Fruit fly (Drosophila melanogaster) whole organism, embryonic: ENCODE results near the gene CG5056.

Experiments
- ATbp ChIP-seq: fragments of 200-800 bp; sonication (Bioruptor generic); optimal IDR thresholded peaks from 2 replicates; lab custom pipeline; 2017; ENCODE audit warnings: missing biosample characterization, mild to moderate bottlenecking, missing genetic modification characterization, missing genetic modification reagents
- CG10431 ChIP-seq: fragments of 200-800 bp; sonication (Bioruptor generic); optimal IDR thresholded peaks from 3 replicates; lab custom pipeline; 2018; ENCODE audit warnings: missing biosample characterization, mild to moderate bottlenecking, missing genetic modification characterization
- CG12155 ChIP-seq: fragments of 200-800 bp; sonication (Bioruptor generic); optimal IDR thresholded peaks from 3 replicates; lab custom pipeline; 2016; ENCODE audit warnings: missing biosample characterization, missing genetic modification characterization
- CG12219 ChIP-seq: fragments of 200-800 bp; sonication (Bioruptor generic); optimal IDR thresholded peaks from 3 replicates; lab custom pipeline; 2018; ENCODE audit warnings: missing biosample characterization, mild to moderate bottlenecking, missing genetic modification characterization
- CG12942 ChIP-seq: fragments of 200-800 bp; sonication (Bioruptor generic); optimal IDR thresholded peaks from 3 replicates; lab custom pipeline; 2016; ENCODE audit warnings: missing biosample characterization, missing genetic modification characterization
- CG13296 ChIP-seq: fragments of 200-800 bp; sonication (Bioruptor generic); optimal IDR thresholded peaks from 3 replicates; lab custom pipeline; 2018; ENCODE audit warnings: missing biosample characterization, mild to moderate bottlenecking, missing genetic modification characterization
- CG17829 ChIP-seq: fragments of 200-800 bp; optimal IDR thresholded peaks from 2 replicates; lab custom pipeline; 2019; ENCODE audit warnings: missing biosample characterization, mild to moderate bottlenecking, missing genetic modification characterization, moderate library complexity
- CG18011 ChIP-seq: fragments of 200-800 bp; sonication (Bioruptor generic); optimal IDR thresholded peaks from 2 replicates; lab custom pipeline; 2017; ENCODE audit warnings: missing biosample characterization, missing genetic modification characterization, mild to moderate bottlenecking, moderate library complexity, missing genotype
- CG18262 ChIP-seq: fragments of 200-800 bp; optimal IDR thresholded peaks from 3 replicates; lab custom pipeline; 2019; ENCODE audit warnings: missing biosample characterization, mild to moderate bottlenecking, missing genetic modification characterization, moderate library complexity
- CG30020 ChIP-seq: fragments of 200-800 bp; optimal IDR thresholded peaks from 2 replicates; lab custom pipeline; 2019; ENCODE audit warnings: missing biosample characterization, mild to moderate bottlenecking, missing genetic modification characterization, moderate library complexity
- CG34422 ChIP-seq: fragments of 200-800 bp; sonication (Bioruptor generic); IDR thresholded peaks from 3 replicates; pipeline ENCODE4 v1.3.6; 2022; ENCODE audit warnings: missing biosample characterization, missing genetic modification characterization
- CG4360 ChIP-seq: fragments of 200-800 bp; sonication (Bioruptor generic); IDR thresholded peaks from 2 replicates; pipeline ENCODE4 v1.3.6; 2022; ENCODE audit warnings: missing biosample characterization, missing genetic modification characterization
- CG6791 ChIP-seq: fragments of 200-800 bp; sonication (Bioruptor generic); IDR thresholded peaks from 3 replicates; pipeline ENCODE4 v1.3.6; 2022; ENCODE audit warnings: missing biosample characterization, missing genetic modification characterization; ENCODE audit not compliant: partially characterized antibody
- CG7357 ChIP-seq: fragments of 200-800 bp; sonication (Bioruptor generic); IDR thresholded peaks from 3 replicates; pipeline ENCODE4 v1.3.6; 2022; ENCODE audit warnings: missing biosample characterization, missing genetic modification characterization
- CG8089 ChIP-seq: fragments of 200-800 bp; sonication (Bioruptor generic); optimal IDR thresholded peaks from 3 replicates; lab custom pipeline; 2016; ENCODE audit warnings: missing biosample characterization, missing genetic modification characterization
- CG8388 ChIP-seq: fragments of 200-800 bp; sonication (Bioruptor generic); optimal IDR thresholded peaks from 2 replicates; lab custom pipeline; 2019; ENCODE audit warnings: missing biosample characterization, mild to moderate bottlenecking, missing genetic modification characterization, moderate library complexity
- CG8765 ChIP-seq: fragments of 200-800 bp; sonication (Bioruptor generic); IDR thresholded peaks from 2 replicates; pipeline ENCODE4 v1.3.6; 2022; ENCODE audit warnings: missing biosample characterization, missing genetic modification characterization
- CrebB ChIP-seq: fragments of 200-800 bp; sonication (Bioruptor generic); optimal IDR thresholded peaks from 3 replicates; lab custom pipeline; 2018; ENCODE audit warnings: missing biosample characterization, mild to moderate bottlenecking, missing genetic modification characterization
- Dbx ChIP-seq: fragments of 200-800 bp; sonication (Bioruptor generic); IDR thresholded peaks from 3 replicates; pipeline ENCODE4 v1.3.6; 2022; ENCODE audit warnings: missing biosample characterization, missing genetic modification characterization
- Dll ChIP-seq: fragments of 200-800 bp; sonication (Bioruptor generic); IDR thresholded peaks from 4 replicates; pipeline ENCODE4 v1.3.6; 2022; ENCODE audit warnings: missing biosample characterization, missing genetic modification characterization; ENCODE audit not compliant: partially characterized antibody
- Drgx ChIP-seq: fragments of 200-800 bp; sonication (Bioruptor generic); IDR thresholded peaks from 2 replicates; pipeline ENCODE4 v1.3.6; 2022; ENCODE audit warnings: missing biosample characterization, missing genetic modification characterization
- Fer1 ChIP-seq: fragments of 200-800 bp; sonication (Bioruptor generic); optimal IDR thresholded peaks from 2 replicates; lab custom pipeline; 2017; ENCODE audit warnings: missing biosample characterization, mild to moderate bottlenecking, missing genetic modification characterization
- Hsf ChIP-seq: fragments of 200-800 bp; sonication (Bioruptor generic); optimal IDR thresholded peaks from 3 replicates; lab custom pipeline; 2016; ENCODE audit warnings: missing biosample characterization, missing genetic modification characterization
- MBD-R2 ChIP-seq: fragments of 200-800 bp; sonication (Bioruptor generic); IDR thresholded peaks from 2 replicates; pipeline ENCODE4 v1.3.6; 2022; ENCODE audit warnings: missing biosample characterization, missing genetic modification characterization
- MESR4 ChIP-seq: fragments of 200-800 bp; sonication (Bioruptor generic); optimal IDR thresholded peaks from 2 replicates; lab custom pipeline; 2018; ENCODE audit warnings: missing biosample characterization, mild to moderate bottlenecking, missing genetic modification characterization, moderate library complexity
- Nf-YC ChIP-seq: fragments of 200-800 bp; optimal IDR thresholded peaks from 3 replicates; lab custom pipeline; 2019; ENCODE audit warnings: missing biosample characterization, mild to moderate bottlenecking, missing genetic modification characterization, moderate library complexity
- Rx ChIP-seq: fragments of 200-800 bp; sonication (Bioruptor generic); IDR thresholded peaks from 2 replicates; pipeline ENCODE4 v1.3.6; 2022; ENCODE audit warnings: missing biosample characterization, missing genetic modification characterization
- Sry-β ChIP-seq: fragments of 200-800 bp; sonication (Bioruptor generic); optimal IDR thresholded peaks from 2 replicates; lab custom pipeline; 2018; ENCODE audit warnings: missing biosample characterization, mild to moderate bottlenecking, missing genetic modification characterization, moderate library complexity
- Sry-δ ChIP-seq: fragments of 200-800 bp; sonication (Bioruptor generic); optimal IDR thresholded peaks from 2 replicates; lab custom pipeline; 2016; ENCODE audit warnings: missing biosample characterization, missing genetic modification characterization
- al ChIP-seq: fragments of 200-800 bp; sonication (Bioruptor generic); IDR thresholded peaks from 2 replicates; pipeline ENCODE4 v1.3.6; 2022; ENCODE audit warnings: missing biosample characterization, missing genetic modification characterization
- chinmo ChIP-seq: fragments of 200-800 bp; sonication (Bioruptor generic); IDR thresholded peaks from 4 replicates; pipeline ENCODE4 v1.3.6; 2022; ENCODE audit warnings: missing biosample characterization, missing genetic modification characterization; ENCODE audit not compliant: partially characterized antibody
- chn ChIP-seq: fragments of 200-800 bp; sonication (Bioruptor generic); optimal IDR thresholded peaks from 2 replicates; lab custom pipeline; 2016; ENCODE audit warnings: missing biosample characterization, missing genetic modification characterization
- crp ChIP-seq, 2 experiments: fragments of 200-800 bp; sonication (Bioruptor generic); optimal IDR thresholded peaks; 2 replicates in 1 of 2; 3 replicates in 1 of 2; lab custom pipeline; 2017; ENCODE audit warnings: missing biosample characterization in 2 of 2, missing genetic modification characterization in 2 of 2, mild to moderate bottlenecking in 1 of 2, moderate library complexity in 1 of 2
- dpn ChIP-seq, 2 experiments: fragments of 200-800 bp; sonication (Bioruptor generic); optimal IDR thresholded peaks; 3 replicates each; lab custom pipeline; 2016; ENCODE audit warnings: missing biosample characterization in 2 of 2, missing genetic modification characterization in 2 of 2
- en ChIP-seq: fragments of 200-800 bp; sonication (Bioruptor generic); optimal IDR thresholded peaks from 2 replicates; lab custom pipeline; 2016; ENCODE audit warnings: missing biosample characterization, missing genetic modification characterization
- grau ChIP-seq: fragments of 200-800 bp; optimal IDR thresholded peaks from 3 replicates; lab custom pipeline; 2019; ENCODE audit warnings: missing biosample characterization, mild to moderate bottlenecking, missing genetic modification characterization, moderate library complexity
- kay ChIP-seq: fragments of 200-800 bp; sonication (Bioruptor generic); optimal IDR thresholded peaks from 2 replicates; lab custom pipeline; 2016; ENCODE audit warnings: missing biosample characterization, missing genetic modification characterization
- ken ChIP-seq: fragments of 200-800 bp; sonication (Bioruptor generic); IDR thresholded peaks from 3 replicates; pipeline ENCODE4 v1.3.6; 2022; ENCODE audit warnings: missing biosample characterization, missing genetic modification characterization
- luna ChIP-seq: fragments of 200-800 bp; sonication (Bioruptor generic); optimal IDR thresholded peaks from 2 replicates; lab custom pipeline; 2016; ENCODE audit warnings: missing biosample characterization, missing genetic modification characterization
- mam ChIP-seq: fragments of 200-800 bp; sonication (Bioruptor generic); optimal IDR thresholded peaks from 3 replicates; lab custom pipeline; 2016; ENCODE audit warnings: missing biosample characterization, missing genetic modification characterization
- pb ChIP-seq: fragments of 200-800 bp; sonication (Bioruptor generic); optimal IDR thresholded peaks from 3 replicates; lab custom pipeline; 2016; ENCODE audit warnings: missing biosample characterization, missing genetic modification characterization
- phol ChIP-seq: fragments of 200-800 bp; sonication (Bioruptor generic); optimal IDR thresholded peaks from 3 replicates; lab custom pipeline; 2018; ENCODE audit warnings: missing biosample characterization, mild to moderate bottlenecking, missing genetic modification characterization, moderate library complexity
- salm ChIP-seq: fragments of 200-800 bp; sonication (Bioruptor generic); optimal IDR thresholded peaks from 2 replicates; lab custom pipeline; 2018; ENCODE audit warnings: missing biosample characterization, mild to moderate bottlenecking, missing genetic modification characterization
- sd ChIP-seq: fragments of 200-800 bp; sonication (Bioruptor generic); optimal IDR thresholded peaks from 3 replicates; lab custom pipeline; 2018; ENCODE audit warnings: missing biosample characterization, mild to moderate bottlenecking, missing genetic modification characterization, moderate library complexity
- sug ChIP-seq: fragments of 200-800 bp; optimal IDR thresholded peaks from 2 replicates; lab custom pipeline; 2019; ENCODE audit warnings: missing biosample characterization, mild to moderate bottlenecking, missing genetic modification characterization, moderate library complexity
- tin ChIP-seq: fragments of 200-800 bp; sonication (Bioruptor generic); optimal IDR thresholded peaks from 3 replicates; lab custom pipeline; 2016; ENCODE audit warnings: missing biosample characterization, missing genetic modification characterization
- trh ChIP-seq: fragments of 200-800 bp; sonication (Bioruptor generic); optimal IDR thresholded peaks from 2 replicates; lab custom pipeline; 2016; ENCODE audit warnings: missing biosample characterization, missing genetic modification characterization
- ttk ChIP-seq: fragments of 200-800 bp; sonication (Bioruptor generic); IDR thresholded peaks from 2 replicates; pipeline ENCODE4 v2.1.2; 2022; ENCODE audit warnings: missing biosample characterization, missing genetic modification characterization

The CG5056 gene

DNA sequence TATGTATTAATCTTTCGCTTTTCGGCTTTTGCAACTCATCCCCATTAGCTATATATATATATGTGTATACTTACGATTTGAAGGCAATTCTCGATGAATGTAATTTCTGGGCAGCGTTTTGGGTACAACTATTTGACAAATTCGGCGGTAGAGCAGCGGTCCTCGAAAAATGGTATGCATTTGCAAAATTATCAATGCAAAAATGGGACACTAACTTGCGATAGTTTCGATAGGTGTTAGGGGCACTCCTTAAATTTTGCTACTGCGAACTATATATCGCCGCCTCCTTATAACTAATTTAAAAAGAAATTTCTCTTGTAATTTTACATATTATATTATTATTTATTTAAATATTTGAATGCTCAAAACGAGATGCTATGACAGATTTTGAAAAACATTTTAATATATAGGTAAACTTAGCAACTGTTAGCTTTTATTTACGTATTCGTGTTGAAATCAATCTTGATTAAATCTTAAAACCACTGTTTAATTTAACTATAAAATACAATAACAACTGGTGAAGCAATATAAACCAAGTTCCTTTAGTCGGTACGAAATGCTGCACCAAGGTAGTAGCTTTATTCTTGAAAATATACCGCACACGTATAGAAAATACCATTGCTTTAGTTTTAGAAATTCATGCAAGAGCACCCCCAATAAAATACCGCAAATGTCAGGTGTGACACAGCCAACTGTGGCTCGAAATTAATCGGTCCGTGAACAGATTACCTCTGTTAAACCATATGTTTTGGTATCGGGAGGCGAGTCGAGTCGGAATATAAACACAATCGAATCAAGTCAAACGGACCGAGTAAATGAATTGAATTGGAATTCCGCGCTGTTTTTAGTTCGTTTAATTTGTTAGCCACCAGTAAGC, 47.0 kb downstream of the CG5056 start, which contains the start of the genes CG5355 and Klp31E (continued):
- TF ChIP-seq Drgx (GFP tag; lab: Robert Waterston, UW), result peak; percentile 37
- peak; percentile 83 for TF ChIP-seq phol (tag; lab: Kevin White, UChicago)
- TF ChIP-seq CrebB (tag; lab: Kevin White, UChicago), result no peak
- peak; percentile 65 for TF ChIP-seq Hsf (GFP tag; lab: Kevin White, UChicago)
- peak; percentile 42 for TF ChIP-seq CG12942 (GFP tag; lab: Kevin White, UChicago)
- peak; percentile 58; the same call in 1 of the 3 replicates for TF ChIP-seq Dbx
- TF ChIP-seq CG7357 (GFP tag; lab: Robert Waterston, UW), result peak; percentile 49; the same call in 1 of the 3 replicates
- TF ChIP-seq CG18262 (tag; lab: Kevin White, UChicago), result peak; percentile 86
- peak; percentile 41 for TF ChIP-seq CG12155
- peak; percentile 29 for TF ChIP-seq Sry-β (GFP tag; lab: Kevin White, UChicago)
- no peak for TF ChIP-seq CG8089
- peak; percentile 32 for TF ChIP-seq en (GFP tag; lab: Kevin White, UChicago)
- peak; percentile 76 for TF ChIP-seq Nf-YC (tag; lab: Kevin White, UChicago)
- TF ChIP-seq CG10431 (GFP tag; lab: Kevin White, UChicago), result peak; percentile 46
- TF ChIP-seq tin, result peak; percentile 57
- peak; percentile 40 for TF ChIP-seq CG12219 (GFP tag; lab: Kevin White, UChicago)
- peak; percentile 57 for TF ChIP-seq mam (GFP tag; lab: Kevin White, UChicago)
- TF ChIP-seq trh, result peak; percentile 13
- TF ChIP-seq Sry-δ (GFP tag; lab: Kevin White, UChicago), result peak; percentile 69
- TF ChIP-seq CG6791 (GFP tag; lab: Robert Waterston, UW), result peak; percentile 57; the same call in 1 of the 3 replicates
- no peak for TF ChIP-seq ATbp (GFP tag; lab: Kevin White, UChicago)
- TF ChIP-seq al (GFP tag; lab: Robert Waterston, UW), result 0 out of 2 replicates have a peak, but pooled peaks have one; percentile 16
- TF ChIP-seq sug, result peak; percentile 73
- peak; percentile 64 for TF ChIP-seq CG8388
- peak; percentile 18; the same call in 1 of the 3 replicates for TF ChIP-seq CG34422
- no peak for TF ChIP-seq ttk (GFP tag; lab: Robert Waterston, UW)
- peak; percentile 34 for TF ChIP-seq Fer1 (GFP tag; lab: Kevin White, UChicago)
- TF ChIP-seq sd (tag; lab: Kevin White, UChicago), result no peak
- TF ChIP-seq Dll (GFP tag; lab: Robert Waterston, UW), result peak; percentile 80
- TF ChIP-seq Rx, result no peak
- no peak for TF ChIP-seq CG8765 (GFP tag; lab: Robert Waterston, UW)
- peak; percentile 61 for TF ChIP-seq CG13296 (GFP tag; lab: Kevin White, UChicago)
- TF ChIP-seq salm (tag; lab: Kevin White, UChicago), result peak; percentile 37
- peak; percentile 79 for TF ChIP-seq grau (tag; lab: Kevin White, UChicago)
- TF ChIP-seq CG4360 (GFP tag; lab: Robert Waterston, UW), result no peak
- TF ChIP-seq dpn (GFP tag; optimal IDR thresholded peaks at IDR 0.05; lab: Kevin White, UChicago), result peak; percentile 37 to 41
- peak; percentile 72 for TF ChIP-seq MBD-R2 (GFP tag; lab: Robert Waterston, UW)
- TF ChIP-seq CG30020 (tag; lab: Kevin White, UChicago), result peak; percentile 95
- peak; percentile 84 for TF ChIP-seq CG17829 (tag; lab: Kevin White, UChicago)
- TF ChIP-seq luna (GFP tag; lab: Kevin White, UChicago), result no peak
- TF ChIP-seq chinmo (GFP tag; lab: Robert Waterston, UW), result peak; percentile 70; the same call in 1 of the 4 replicates
- peak; percentile 52; the same call in 1 of the 3 replicates for TF ChIP-seq ken (GFP tag; lab: Robert Waterston, UW)
- peak; percentile 10 for TF ChIP-seq pb (GFP tag; lab: Kevin White, UChicago)
- peak; percentile 48 for TF ChIP-seq kay (GFP tag; lab: Kevin White, UChicago)
- TF ChIP-seq CG18011 (GFP tag; lab: Kevin White, UChicago), result no peak
- TF ChIP-seq crp (GFP tag; optimal IDR thresholded peaks at IDR 0.05; lab: Kevin White, UChicago), result peak; percentile 30 to 84
- peak; percentile 53 for TF ChIP-seq MESR4
- peak; percentile 41 for TF ChIP-seq chn (GFP tag; lab: Kevin White, UChicago)
